Worm (Caenorhabditis elegans) whole organism, young adult: ENCODE measurements around the gene Y53C12A.7.

Experiments used
- B0019.2 ChIP-seq: fragments of 200-800 bp; sonication (Bioruptor generic); conservative IDR thresholded peaks from 2 replicates; pipeline ENCODE4 v1.3.6; 2022; ENCODE audit warnings: missing genetic modification reagents, missing genetic modification characterization, missing compliant biosample characterization
- D2030.7 ChIP-seq: fragments of 200-800 bp; sonication (Bioruptor generic); IDR thresholded peaks from 2 replicates; pipeline ENCODE4 v1.3.6; 2022; ENCODE audit warnings: missing genetic modification reagents, missing genetic modification characterization, missing compliant biosample characterization
- F33H1.4 ChIP-seq: fragments of 200-800 bp; sonication (Bioruptor generic); IDR thresholded peaks from 2 replicates; pipeline ENCODE4 v1.3.6; 2022; ENCODE audit warnings: missing genetic modification reagents, missing genetic modification characterization, missing compliant biosample characterization
- F49E8.2 ChIP-seq: sonication (generic microtip); optimal IDR thresholded peaks from 3 replicates; lab custom pipeline; 2017; ENCODE audit warnings: missing genetic modification characterization, mild to moderate bottlenecking, missing compliant biosample characterization, antibody characterized with exemption, moderate library complexity; ENCODE audit not compliant: insufficient read depth
- F57C9.4 ChIP-seq: sonication (generic microtip); optimal IDR thresholded peaks from 2 replicates; lab custom pipeline; 2017; ENCODE audit warnings: mild to moderate bottlenecking, missing genetic modification characterization, missing compliant biosample characterization
- K12H6.12 ChIP-seq: fragments of 200-800 bp; sonication (Bioruptor generic); optimal IDR thresholded peaks from 2 replicates; lab custom pipeline; 2018; ENCODE audit warnings: mild to moderate bottlenecking, missing genetic modification characterization, missing compliant biosample characterization
- Y67H2A.10 ChIP-seq: fragments of 200-800 bp; sonication (Bioruptor generic); conservative IDR thresholded peaks from 2 replicates; pipeline ENCODE4 v1.3.6; 2022; ENCODE audit warnings: missing genetic modification reagents, missing genetic modification characterization, missing compliant biosample characterization
- Y95B8A.8 ChIP-seq: fragments of 200-800 bp; sonication (Bioruptor generic); IDR thresholded peaks from 2 replicates; pipeline ENCODE4 v1.3.6; 2022; ENCODE audit warnings: missing genetic modification reagents, missing genetic modification characterization, missing compliant biosample characterization
- ZK185.1 ChIP-seq: sonication (generic microtip); optimal IDR thresholded peaks from 2 replicates; lab custom pipeline; 2016; ENCODE audit warnings: mild to moderate bottlenecking, missing genetic modification characterization, missing compliant biosample characterization; ENCODE audit not compliant: poor library complexity, severe bottlenecking
- akir-1 ChIP-seq: fragments of 200-800 bp; sonication (Bioruptor generic); optimal IDR thresholded peaks from 2 replicates; lab custom pipeline; 2018; ENCODE audit warnings: mild to moderate bottlenecking, missing genetic modification characterization, moderate library complexity, missing compliant biosample characterization
- ama-1 ChIP-seq, 3 experiments: fragments of 150-350 bp in 1 of 3; sonication (generic microtip) in 2 of 3; optimal IDR thresholded peaks; 2 replicates each; lab custom pipeline; 2014 to 2018; ENCODE audit warnings: missing biosample characterization in 2 of 3, missing genetic modification characterization in 2 of 3, missing genetic modification reagents in 2 of 3
- aptf-3 ChIP-seq: fragments of 200-800 bp; sonication (Bioruptor generic); IDR thresholded peaks from 2 replicates; pipeline ENCODE4 v1.3.6; 2022; ENCODE audit warnings: missing genetic modification characterization, missing compliant biosample characterization
- attf-5 ChIP-seq: fragments of 200-800 bp; sonication (Bioruptor generic); optimal IDR thresholded peaks from 2 replicates; lab custom pipeline; 2018; ENCODE audit warnings: mild to moderate bottlenecking, missing genetic modification characterization, missing compliant biosample characterization
- cebp-1 ChIP-seq, 2 experiments: fragments of 200-800 bp in 1 of 2; sonication (Bioruptor generic) in 1 of 2; sonication (generic microtip) in 1 of 2; IDR thresholded peaks in 1 of 2; optimal IDR thresholded peaks in 1 of 2; 2 replicates each; pipeline versions ENCODE4 v1.3.6 to Lab custom; 2017 to 2022; ENCODE audit warnings: missing compliant biosample characterization in 2 of 2, missing genetic modification characterization in 2 of 2, mild to moderate bottlenecking in 1 of 2, missing genetic modification reagents in 1 of 2, moderate library complexity in 1 of 2
- ceh-100 ChIP-seq: fragments of 200-800 bp; sonication (Bioruptor generic); IDR thresholded peaks from 2 replicates; pipeline ENCODE4 v1.3.6; 2022; ENCODE audit warnings: missing genetic modification reagents, missing genetic modification characterization, missing compliant biosample characterization
- die-1 ChIP-seq: sonication (generic microtip); optimal IDR thresholded peaks from 2 replicates; lab custom pipeline; 2016; ENCODE audit warnings: missing genotype, mild to moderate bottlenecking, missing genetic modification characterization, missing compliant biosample characterization
- dox-1 ChIP-seq: fragments of 200-800 bp; sonication (Bioruptor generic); IDR thresholded peaks from 2 replicates; pipeline ENCODE4 v1.3.6; 2022; ENCODE audit warnings: missing genetic modification reagents, missing genetic modification characterization, missing compliant biosample characterization
- efl-1 ChIP-seq: fragments of 150-350 bp; optimal IDR thresholded peaks from 2 replicates; lab custom pipeline; 2014; ENCODE audit warnings: missing biosample characterization, missing genetic modification reagents, missing genetic modification characterization
- egl-44 ChIP-seq: fragments of 200-800 bp; sonication (Bioruptor generic); IDR thresholded peaks from 2 replicates; pipeline ENCODE4 v1.3.6; 2022; ENCODE audit warnings: missing genetic modification reagents, missing genetic modification characterization, missing compliant biosample characterization
- ets-4 ChIP-seq: fragments of 200-800 bp; sonication (Bioruptor generic); optimal IDR thresholded peaks from 2 replicates; lab custom pipeline; 2018; ENCODE audit warnings: mild to moderate bottlenecking, missing genetic modification characterization, missing compliant biosample characterization
- hmg-1.2 ChIP-seq: fragments of 200-800 bp; sonication (Bioruptor generic); IDR thresholded peaks from 2 replicates; pipeline ENCODE4 v1.3.6; 2022; ENCODE audit warnings: missing genetic modification reagents, missing genetic modification characterization, missing compliant biosample characterization
- hsf-1 ChIP-seq: fragments of 200-800 bp; sonication (Bioruptor generic); IDR thresholded peaks from 2 replicates; pipeline ENCODE4 v1.3.6; 2022; ENCODE audit warnings: missing genetic modification reagents, missing genetic modification characterization, missing compliant biosample characterization
- let-607 ChIP-seq, 2 experiments: fragments of 200-800 bp in 1 of 2; sonication (Bioruptor generic) in 1 of 2; sonication (generic microtip) in 1 of 2; optimal IDR thresholded peaks; 2 replicates each; lab custom pipeline; 2016 to 2018; ENCODE audit warnings: mild to moderate bottlenecking in 2 of 2, missing compliant biosample characterization in 2 of 2, missing genetic modification characterization in 2 of 2, moderate library complexity in 2 of 2, missing genotype in 1 of 2
- lin-54 ChIP-seq: fragments of 200-800 bp; sonication (Bioruptor generic); optimal IDR thresholded peaks from 2 replicates; lab custom pipeline; 2018; ENCODE audit warnings: mild to moderate bottlenecking, missing genetic modification characterization, missing compliant biosample characterization
- lsl-1 ChIP-seq: fragments of 200-800 bp; sonication (Bioruptor generic); optimal IDR thresholded peaks from 2 replicates; lab custom pipeline; 2018; ENCODE audit warnings: mild to moderate bottlenecking, missing genetic modification characterization, moderate library complexity, missing compliant biosample characterization
- madf-10 ChIP-seq: sonication (generic microtip); optimal IDR thresholded peaks from 2 replicates; lab custom pipeline; 2016; ENCODE audit warnings: mild to moderate bottlenecking, missing genetic modification characterization, missing compliant biosample characterization
- madf-3 ChIP-seq: fragments of 200-800 bp; sonication (Bioruptor generic); IDR thresholded peaks from 2 replicates; pipeline ENCODE4 v1.3.6; 2022; ENCODE audit warnings: missing genetic modification reagents, missing genetic modification characterization, missing compliant biosample characterization
- madf-6 ChIP-seq: fragments of 200-800 bp; sonication (Bioruptor generic); IDR thresholded peaks from 2 replicates; pipeline ENCODE4 v1.3.6; 2022; ENCODE audit warnings: missing genetic modification reagents, missing genetic modification characterization, missing compliant biosample characterization
- mcd-1 ChIP-seq: fragments of 200-800 bp; sonication (Bioruptor generic); IDR thresholded peaks from 2 replicates; pipeline ENCODE4 v1.3.6; 2022; ENCODE audit warnings: missing genetic modification reagents, missing genetic modification characterization, missing compliant biosample characterization
- mel-28 ChIP-seq: sonication (generic microtip); optimal IDR thresholded peaks from 2 replicates; lab custom pipeline; 2016; ENCODE audit warnings: borderline replicate concordance, mild to moderate bottlenecking, missing genetic modification characterization, missing compliant biosample characterization
- mes-4 ChIP-seq: sonication (generic microtip); optimal IDR thresholded peaks from 2 replicates; lab custom pipeline; 2016; ENCODE audit warnings: missing genotype, missing genetic modification characterization, missing compliant biosample characterization
- mxl-1 ChIP-seq: sonication (generic microtip); optimal IDR thresholded peaks from 2 replicates; lab custom pipeline; 2016; ENCODE audit warnings: missing genetic modification characterization, missing compliant biosample characterization
- nfyb-1 ChIP-seq: fragments of 200-800 bp; sonication (Bioruptor generic); IDR thresholded peaks from 2 replicates; pipeline ENCODE4 v1.3.6; 2022; ENCODE audit warnings: missing genetic modification reagents, missing genetic modification characterization, missing compliant biosample characterization
- nhr-179 ChIP-seq: sonication (generic microtip); optimal IDR thresholded peaks from 2 replicates; lab custom pipeline; 2016; ENCODE audit warnings: mild to moderate bottlenecking, missing genetic modification characterization, missing compliant biosample characterization
- nhr-90 ChIP-seq: sonication (generic microtip); optimal IDR thresholded peaks from 2 replicates; lab custom pipeline; 2016; ENCODE audit warnings: missing genotype, mild to moderate bottlenecking, missing genetic modification characterization, missing compliant biosample characterization
- pha-4 ChIP-seq: fragments of 150-350 bp; sonication (generic microtip); optimal IDR thresholded peaks from 2 replicates; lab custom pipeline; 2014; ENCODE audit warnings: missing biosample characterization, missing genetic modification reagents, missing genetic modification characterization
- rcor-1 ChIP-seq: fragments of 200-800 bp; sonication (Bioruptor generic); IDR thresholded peaks from 2 replicates; pipeline ENCODE4 v1.3.6; 2022; ENCODE audit warnings: missing genetic modification reagents, missing genetic modification characterization, missing compliant biosample characterization
- repo-1 ChIP-seq: sonication (generic microtip); optimal IDR thresholded peaks from 2 replicates; lab custom pipeline; 2017; ENCODE audit warnings: mild to moderate bottlenecking, missing genetic modification characterization, missing compliant biosample characterization
- snpc-1.3 ChIP-seq: sonication (generic microtip); optimal IDR thresholded peaks from 2 replicates; lab custom pipeline; 2017; ENCODE audit warnings: missing genetic modification characterization, mild to moderate bottlenecking, missing compliant biosample characterization, antibody characterized with exemption, moderate library complexity, missing genotype, missing genetic modification reagents; ENCODE audit not compliant: insufficient read depth
- tbp1 ChIP-seq: fragments of 200-800 bp; sonication (Bioruptor generic); optimal IDR thresholded peaks from 2 replicates; lab custom pipeline; 2018; ENCODE audit warnings: mild to moderate bottlenecking, missing genetic modification characterization, missing compliant biosample characterization
- unc-62 ChIP-seq: fragments of 150-350 bp; optimal IDR thresholded peaks from 2 replicates; lab custom pipeline; 2014; ENCODE audit warnings: missing biosample characterization, missing genetic modification reagents, missing genetic modification characterization
- ztf-25 ChIP-seq: fragments of 200-800 bp; sonication (Bioruptor generic); IDR thresholded peaks from 2 replicates; pipeline ENCODE4 v1.3.6; 2022; ENCODE audit warnings: missing genetic modification reagents, missing genetic modification characterization, missing compliant biosample characterization
- ztf-28 ChIP-seq: fragments of 200-800 bp; sonication (Bioruptor generic); IDR thresholded peaks from 2 replicates; pipeline ENCODE4 v1.3.6; 2022; ENCODE audit warnings: missing genetic modification reagents, missing genetic modification characterization, missing compliant biosample characterization

Gene Y53C12A.7

DNA sequence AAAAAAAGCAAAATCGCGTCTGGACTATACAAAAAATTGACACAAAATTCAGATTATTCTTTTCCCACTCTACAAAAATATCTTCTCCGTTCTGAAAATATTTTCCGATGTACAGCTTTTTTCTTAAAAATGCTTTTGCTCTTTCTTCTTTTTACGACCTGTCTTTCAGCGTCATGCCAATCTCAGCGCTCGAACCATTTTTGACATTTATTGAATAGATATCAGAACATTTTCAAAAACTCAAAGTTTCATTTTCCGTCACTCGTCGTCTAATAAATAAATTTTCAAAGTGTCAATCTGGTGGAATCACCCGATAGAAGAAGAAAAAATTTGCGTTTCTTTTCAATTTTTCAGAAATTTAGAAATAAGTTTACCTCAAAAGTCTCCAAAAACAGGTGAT is 41.1 kb downstream of the Y53C12A.7 start (continued):
- TF ChIP-seq Y95B8A.8 (GFP tag; lab: Robert Waterston, UW) (no peak), nhr-90 (tag; lab: Kevin White, UChicago) (no peak), ZK185.1 (tag; lab: Kevin White, UChicago) (no peak), die-1 (no peak), nfyb-1 (GFP tag; lab: Robert Waterston, UW) (peak; percentile 28; the same call in 1 of the 2 replicates), mxl-1 (tag; lab: Kevin White, UChicago) (no peak), F57C9.4 (tag; lab: Kevin White, UChicago) (no peak), Y67H2A.10 (GFP tag; lab: Robert Waterston, UW) (no peak), repo-1 (tag; lab: Kevin White, UChicago) (no peak), hsf-1 (GFP tag; lab: Robert Waterston, UW) (no peak), madf-10 (tag; lab: Kevin White, UChicago) (peak; percentile 2), ets-4 (GFP tag; lab: Kevin White, UChicago) (no peak), pha-4 (tag; lab: Kevin White, UChicago) (no peak), aptf-3 (no peak), let-607 (tag; optimal IDR thresholded peaks at IDR 0.05; lab: Kevin White, UChicago) (peak; percentile 78 to 88), tbp1 (GFP tag; lab: Kevin White, UChicago) (peak; percentile 33), ztf-28 (GFP tag; lab: Robert Waterston, UW) (no peak), unc-62 (GFP tag; lab: Kevin White, UChicago) (peak; percentile 97), hmg-1.2 (GFP tag; lab: Robert Waterston, UW) (no peak)

DNA sequence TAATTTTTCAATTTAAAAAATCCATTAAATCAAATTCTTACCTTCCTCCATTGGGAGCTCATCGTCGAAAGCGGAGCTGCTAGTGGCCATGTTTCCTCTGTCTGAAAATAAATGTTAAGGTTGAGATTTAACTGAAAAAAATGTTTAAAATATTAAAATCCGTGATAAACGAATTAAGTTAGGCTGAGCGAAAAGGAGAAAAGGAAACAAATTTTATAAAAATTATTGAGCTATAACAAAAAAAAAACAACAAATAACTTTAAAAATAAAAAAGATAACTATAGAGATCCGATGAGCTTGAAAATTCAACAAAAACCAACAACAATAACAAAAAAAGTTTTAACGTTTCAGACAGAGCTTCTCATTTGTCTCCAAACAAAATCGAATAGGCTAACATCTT is 42.4 kb downstream of the Y53C12A.7 start, which contains the start of gene pno-1:
Gene pno-1, minus strand, starts transcription at position 101 of the 400 bp plus-strand sequence.
- TF ChIP-seq madf-6 (GFP tag; lab: Robert Waterston, UW) (peak; percentile 41; the same call in 1 of the 2 replicates), ztf-25 (no peak), ama-1 (optimal IDR thresholded peaks at IDR 0.05; lab: Kevin White, UChicago) (no peak), ama-1 (GFP tag; optimal IDR thresholded peaks at IDR 0.05; lab: Kevin White, UChicago) (peak in 1 of 2 experiments; percentile 14), madf-3 (GFP tag; lab: Robert Waterston, UW) (no peak), ceh-100 (GFP tag; lab: Robert Waterston, UW) (no peak), akir-1 (GFP tag; lab: Kevin White, UChicago) (no peak), K12H6.12 (tag; lab: Kevin White, UChicago) (no peak), rcor-1 (GFP tag; lab: Robert Waterston, UW) (no peak), egl-44 (GFP tag; lab: Robert Waterston, UW) (no peak)

DNA sequence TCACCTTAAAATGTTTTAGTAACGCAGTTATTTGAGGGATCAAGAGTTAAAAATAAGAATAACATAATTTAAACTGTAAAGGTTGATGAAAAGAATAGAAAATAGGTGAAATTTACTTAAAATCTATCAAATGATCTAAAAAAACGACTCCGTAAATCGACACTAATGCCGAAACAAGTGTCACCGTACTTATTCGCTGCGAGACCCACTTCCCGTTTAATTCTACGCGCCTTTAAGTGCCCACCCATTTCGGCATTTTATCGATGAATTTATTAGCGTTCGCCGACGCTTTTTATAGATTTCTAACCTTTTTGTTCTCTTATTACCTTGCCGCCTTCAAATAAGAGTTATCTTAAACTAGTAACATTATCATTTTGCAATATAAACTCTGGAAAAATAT is 45.7 kb downstream of the Y53C12A.7 start, which contains the start of the genes Y53C12B.1 and nos-3:
Gene Y53C12B.1, minus strand, starts transcription at position 10 of the 400 bp plus-strand sequence.
Gene nos-3, plus strand, starts transcription at position 248 of the 400 bp plus-strand sequence.
- TF ChIP-seq B0019.2 (GFP tag; lab: Robert Waterston, UW) (peak; percentile 87), K12H6.12 (tag; lab: Kevin White, UChicago) (peak; percentile 19), F49E8.2 (tag; lab: Kevin White, UChicago) (peak; percentile 62), ZK185.1 (tag; lab: Kevin White, UChicago) (peak; percentile 46), D2030.7 (GFP tag; lab: Robert Waterston, UW) (peak; percentile 57; the same call in 1 of the 2 replicates), tbp1 (GFP tag; lab: Kevin White, UChicago) (peak; percentile 46), lin-54 (GFP tag; lab: Kevin White, UChicago) (peak; percentile 56), dox-1 (GFP tag; lab: Robert Waterston, UW) (peak; percentile 59; the same call in 1 of the 2 replicates), cebp-1 (GFP tag; IDR thresholded peaks at IDR 0.05; lab: Robert Waterston, UW) (no peak), cebp-1 (tag; optimal IDR thresholded peaks at IDR 0.05; lab: Kevin White, UChicago) (peak; percentile 39), mcd-1 (GFP tag; lab: Robert Waterston, UW) (peak; percentile 56), attf-5 (GFP tag; lab: Kevin White, UChicago) (peak; percentile 50), mes-4 (tag; lab: Kevin White, UChicago) (no peak), efl-1 (GFP tag; lab: Kevin White, UChicago) (peak; percentile 17), rcor-1 (GFP tag; lab: Robert Waterston, UW) (peak; percentile 59), nhr-179 (tag; lab: Kevin White, UChicago) (no peak), lsl-1 (peak; percentile 90), hmg-1.2 (GFP tag; lab: Robert Waterston, UW) (peak; percentile 40; the same call in 1 of the 2 replicates), mel-28 (tag; lab: Kevin White, UChicago) (no peak), F33H1.4 (peak; percentile 96), pha-4 (tag; lab: Kevin White, UChicago) (peak; percentile 6), snpc-1.3 (tag; lab: Kevin White, UChicago) (peak; percentile 65), nhr-90 (tag; lab: Kevin White, UChicago) (no peak)
